Worm (Caenorhabditis elegans) whole organism, mixed stage, embryonic: Measurements from ENCODE around the gene C48B4.10.
A peak's percentile ranks its signal among the peaks of the same experiment; 100 is the strongest.

Source experiments
- bed-3 ChIP-seq: fragments of 200-800 bp; sonication (Bioruptor generic); optimal IDR thresholded peaks from 3 replicates; lab custom pipeline; 2018; ENCODE audit warnings: mild to moderate bottlenecking, missing genetic modification characterization, moderate library complexity, missing compliant biosample characterization
- ceh-39 ChIP-seq: fragments of 150-350 bp; optimal IDR thresholded peaks from 2 replicates; lab custom pipeline; 2014; ENCODE audit warnings: missing biosample characterization, missing genetic modification characterization
- drap-1 ChIP-seq: fragments of 200-800 bp; sonication (Bioruptor generic); optimal IDR thresholded peaks from 3 replicates; lab custom pipeline; 2018; ENCODE audit warnings: mild to moderate bottlenecking, missing genetic modification characterization, missing compliant biosample characterization
- ham-2 ChIP-seq: fragments of 200-800 bp; sonication (Bioruptor generic); optimal IDR thresholded peaks from 2 replicates; lab custom pipeline; 2018; ENCODE audit warnings: mild to moderate bottlenecking, missing genetic modification characterization, missing compliant biosample characterization
- nhr-12 ChIP-seq: fragments of 150-350 bp; optimal IDR thresholded peaks from 2 replicates; lab custom pipeline; 2014; ENCODE audit warnings: missing biosample characterization, missing genetic modification characterization
- nhr-237 ChIP-seq: fragments of 150-350 bp; optimal IDR thresholded peaks from 2 replicates; lab custom pipeline; 2014; ENCODE audit warnings: missing biosample characterization, missing genetic modification characterization
- nhr-76 ChIP-seq: sonication (generic microtip); optimal IDR thresholded peaks from 2 replicates; lab custom pipeline; 2017; ENCODE audit warnings: missing biosample characterization, missing genetic modification characterization
- pha-4 ChIP-seq: fragments of 150-350 bp; optimal IDR thresholded peaks from 2 replicates; lab custom pipeline; 2018; ENCODE audit warnings: missing biosample characterization, missing genetic modification reagents, missing genetic modification characterization
- sptf-1 ChIP-seq: sonication (generic microtip); optimal IDR thresholded peaks from 2 replicates; lab custom pipeline; 2017; ENCODE audit warnings: mild to moderate bottlenecking, missing genetic modification characterization, moderate library complexity, missing compliant biosample characterization
- unc-39 ChIP-seq: fragments of 150-350 bp; optimal IDR thresholded peaks from 2 replicates; lab custom pipeline; 2014; ENCODE audit warnings: missing biosample characterization, missing genetic modification characterization
- unc-62 ChIP-seq: fragments of 150-350 bp; optimal IDR thresholded peaks from 2 replicates; lab custom pipeline; 2014; ENCODE audit warnings: missing biosample characterization, missing genetic modification reagents, missing genetic modification characterization

ce11 chrIII:9528824-9529223 is 35.5 kb downstream of the C48B4.10 start, which contains the start of gene ZK1098.2:
- no peak for TF ChIP-seq unc-62 (GFP tag; lab: Kevin White, UChicago)
- no peak for TF ChIP-seq unc-39 (tag; lab: Kevin White, UChicago)
- no peak for TF ChIP-seq nhr-237
- peak; percentile 42 for TF ChIP-seq ham-2 (GFP tag; lab: Kevin White, UChicago)
- no peak for TF ChIP-seq nhr-12
- no peak for TF ChIP-seq nhr-76 (tag; lab: Kevin White, UChicago)
- no peak for TF ChIP-seq pha-4 (tag; lab: Kevin White, UChicago)
- TF ChIP-seq sptf-1 (tag; lab: Kevin White, UChicago), result no peak
- no peak for TF ChIP-seq bed-3
- TF ChIP-seq drap-1 (GFP tag; lab: Kevin White, UChicago), result no peak
- no peak for TF ChIP-seq ceh-39 (tag; lab: Kevin White, UChicago)
